Fruit fly (Drosophila melanogaster) whole organism, embryonic: ENCODE results near the gene SdhC.

ENCODE experiments used
- BEAF-32 ChIP-seq: fragments of 200-800 bp; sonication (Bioruptor generic); optimal IDR thresholded peaks from 3 replicates; lab custom pipeline; 2017; ENCODE audit warnings: missing biosample characterization, missing genetic modification characterization, mild to moderate bottlenecking, moderate library complexity, missing genetic modification reagents
- CG1024 ChIP-seq: fragments of 200-800 bp; sonication (Bioruptor generic); IDR thresholded peaks from 2 replicates; pipeline ENCODE4 v1.3.6; 2022; ENCODE audit warnings: missing biosample characterization, missing genetic modification characterization
- CG11247 ChIP-seq: fragments of 200-800 bp; sonication (Bioruptor generic); IDR thresholded peaks from 2 replicates; pipeline ENCODE4 v1.3.6; 2022; ENCODE audit warnings: missing biosample characterization, missing genetic modification characterization
- CG12659 ChIP-seq: fragments of 200-800 bp; sonication (Bioruptor generic); optimal IDR thresholded peaks from 3 replicates; lab custom pipeline; 2017; ENCODE audit warnings: mild to moderate bottlenecking, missing biosample characterization, missing genetic modification reagents, missing genetic modification characterization
- CG14710 ChIP-seq: fragments of 200-800 bp; sonication (Bioruptor generic); optimal IDR thresholded peaks from 3 replicates; lab custom pipeline; 2019; ENCODE audit warnings: missing biosample characterization, mild to moderate bottlenecking, missing genetic modification characterization, moderate library complexity
- CG1602 ChIP-seq: fragments of 200-800 bp; sonication (Bioruptor generic); optimal IDR thresholded peaks from 3 replicates; lab custom pipeline; 2016; ENCODE audit warnings: missing biosample characterization, missing genetic modification characterization
- CG17359 ChIP-seq: fragments of 200-800 bp; sonication (Bioruptor generic); optimal IDR thresholded peaks from 3 replicates; lab custom pipeline; 2018; ENCODE audit warnings: missing biosample characterization, mild to moderate bottlenecking, missing genetic modification characterization, moderate library complexity
- CG17385 ChIP-seq: fragments of 200-800 bp; sonication (Bioruptor generic); optimal IDR thresholded peaks from 3 replicates; lab custom pipeline; 2018; ENCODE audit warnings: missing biosample characterization, mild to moderate bottlenecking, missing genetic modification characterization
- CG2199 ChIP-seq: fragments of 200-800 bp; sonication (Bioruptor generic); IDR thresholded peaks from 3 replicates; pipeline ENCODE4 v1.3.6; 2022; ENCODE audit warnings: missing biosample characterization, missing genetic modification characterization
- CG2889 ChIP-seq: fragments of 200-800 bp; sonication (Bioruptor generic); IDR thresholded peaks from 3 replicates; pipeline ENCODE4 v1.3.6; 2022; ENCODE audit warnings: missing biosample characterization, missing genetic modification characterization
- CG33557 ChIP-seq: fragments of 200-800 bp; sonication (Bioruptor generic); optimal IDR thresholded peaks from 2 replicates; lab custom pipeline; 2019; ENCODE audit warnings: missing biosample characterization, mild to moderate bottlenecking, missing genetic modification characterization, moderate library complexity
- CG4617 ChIP-seq: fragments of 200-800 bp; sonication (Bioruptor generic); optimal IDR thresholded peaks from 3 replicates; lab custom pipeline; 2016; ENCODE audit warnings: missing biosample characterization, missing genetic modification characterization, borderline replicate concordance
- CG4707 ChIP-seq: fragments of 200-800 bp; sonication (Bioruptor generic); optimal IDR thresholded peaks from 2 replicates; lab custom pipeline; 2018; ENCODE audit warnings: missing biosample characterization, mild to moderate bottlenecking, missing genetic modification characterization, moderate library complexity
- CG4854 ChIP-seq: fragments of 200-800 bp; sonication (Bioruptor generic); optimal IDR thresholded peaks from 2 replicates; lab custom pipeline; 2016; ENCODE audit warnings: missing biosample characterization, missing genetic modification characterization, inconsistent platforms
- CG8359 ChIP-seq: fragments of 200-800 bp; sonication (Bioruptor generic); optimal IDR thresholded peaks from 2 replicates; lab custom pipeline; 2017; ENCODE audit warnings: missing biosample characterization, mild to moderate bottlenecking, missing genetic modification characterization, borderline replicate concordance
- CG8765 ChIP-seq: fragments of 200-800 bp; sonication (Bioruptor generic); IDR thresholded peaks from 2 replicates; pipeline ENCODE4 v1.3.6; 2022; ENCODE audit warnings: missing biosample characterization, missing genetic modification characterization
- CG9215 ChIP-seq: fragments of 200-800 bp; sonication (Bioruptor generic); IDR thresholded peaks from 2 replicates; pipeline ENCODE4 v1.3.6; 2022; ENCODE audit warnings: missing biosample characterization, missing genetic modification characterization
- CG9727 ChIP-seq: fragments of 200-800 bp; sonication (Bioruptor generic); optimal IDR thresholded peaks from 3 replicates; lab custom pipeline; 2017; ENCODE audit warnings: missing biosample characterization, mild to moderate bottlenecking, missing genetic modification characterization
- Dll ChIP-seq: fragments of 200-800 bp; sonication (Bioruptor generic); IDR thresholded peaks from 4 replicates; pipeline ENCODE4 v1.3.6; 2022; ENCODE audit warnings: missing biosample characterization, missing genetic modification characterization; ENCODE audit not compliant: partially characterized antibody
- Doc3 ChIP-seq: fragments of 200-800 bp; sonication (Bioruptor generic); IDR thresholded peaks from 3 replicates; pipeline ENCODE4 v1.3.6; 2022; ENCODE audit warnings: missing biosample characterization, missing genetic modification characterization; ENCODE audit not compliant: partially characterized antibody
- Ets65A ChIP-seq: fragments of 200-800 bp; sonication (Bioruptor generic); peaks from one replicate; lab custom pipeline; 2016; ENCODE audit warnings: missing biosample characterization, missing genetic modification characterization
- Fer1 ChIP-seq: fragments of 200-800 bp; sonication (Bioruptor generic); optimal IDR thresholded peaks from 2 replicates; lab custom pipeline; 2017; ENCODE audit warnings: missing biosample characterization, mild to moderate bottlenecking, missing genetic modification characterization
- HLHmδ ChIP-seq: fragments of 200-800 bp; sonication (Bioruptor generic); optimal IDR thresholded peaks from 2 replicates; lab custom pipeline; 2018; ENCODE audit warnings: missing biosample characterization, mild to moderate bottlenecking, missing genetic modification characterization, moderate library complexity
- HmgZ ChIP-seq: fragments of 200-800 bp; sonication (Bioruptor generic); optimal IDR thresholded peaks from 2 replicates; lab custom pipeline; 2018; ENCODE audit warnings: missing biosample characterization, mild to moderate bottlenecking, missing genetic modification characterization
- Lhr ChIP-seq: fragments of 200-800 bp; sonication (Bioruptor generic); optimal IDR thresholded peaks from 3 replicates; lab custom pipeline; 2017; ENCODE audit warnings: mild to moderate bottlenecking, missing biosample characterization, missing genetic modification reagents, missing genetic modification characterization
- MESR4 ChIP-seq: fragments of 200-800 bp; sonication (Bioruptor generic); optimal IDR thresholded peaks from 2 replicates; lab custom pipeline; 2018; ENCODE audit warnings: missing biosample characterization, mild to moderate bottlenecking, missing genetic modification characterization, moderate library complexity
- Max ChIP-seq: fragments of 200-800 bp; sonication (Bioruptor generic); optimal IDR thresholded peaks from 2 replicates; lab custom pipeline; 2016; ENCODE audit warnings: missing biosample characterization, mild to moderate bottlenecking, missing genetic modification characterization
- NK7.1 ChIP-seq: fragments of 200-800 bp; sonication (Bioruptor generic); optimal IDR thresholded peaks from 3 replicates; lab custom pipeline; 2016; ENCODE audit warnings: missing biosample characterization, missing genetic modification characterization
- Optix ChIP-seq: fragments of 200-800 bp; sonication (Bioruptor generic); IDR thresholded peaks from 3 replicates; pipeline ENCODE4 v1.3.6; 2022; ENCODE audit warnings: missing biosample characterization, missing genetic modification characterization
- Pdp1 ChIP-seq, 2 experiments: fragments of 200-800 bp; sonication (Bioruptor generic); optimal IDR thresholded peaks; 3 replicates each; lab custom pipeline; 2016; ENCODE audit warnings: missing biosample characterization in 2 of 2, missing genetic modification characterization in 2 of 2, mild to moderate bottlenecking in 1 of 2, moderate library complexity in 1 of 2
- Six4 ChIP-seq: fragments of 200-800 bp; sonication (Bioruptor generic); optimal IDR thresholded peaks from 2 replicates; lab custom pipeline; 2016; ENCODE audit warnings: missing biosample characterization, missing genetic modification characterization
- Sox100B ChIP-seq: fragments of 200-800 bp; sonication (Bioruptor generic); optimal IDR thresholded peaks from 3 replicates; lab custom pipeline; 2018; ENCODE audit warnings: missing biosample characterization, mild to moderate bottlenecking, missing genetic modification characterization
- Tbp ChIP-seq: fragments of >200 bp; optimal IDR thresholded peaks from 2 replicates; lab custom pipeline; 2018; ENCODE audit warnings: missing biosample characterization, missing genetic modification characterization
- amos ChIP-seq: fragments of 200-800 bp; sonication (Bioruptor generic); IDR thresholded peaks from 2 replicates; pipeline ENCODE4 v1.3.6; 2022; ENCODE audit warnings: missing biosample characterization, missing genetic modification characterization; ENCODE audit not compliant: partially characterized antibody
- az2 ChIP-seq: fragments of 200-800 bp; sonication (Bioruptor generic); optimal IDR thresholded peaks from 3 replicates; lab custom pipeline; 2016; ENCODE audit warnings: missing biosample characterization, missing genetic modification characterization
- crol ChIP-seq: fragments of 200-800 bp; sonication (Bioruptor generic); IDR thresholded peaks from 2 replicates; pipeline ENCODE4 v1.3.6; 2022; ENCODE audit warnings: missing biosample characterization, missing genetic modification characterization
- da ChIP-seq: fragments of 200-800 bp; sonication (Bioruptor generic); optimal IDR thresholded peaks from 2 replicates; lab custom pipeline; 2016; ENCODE audit warnings: missing biosample characterization, missing genetic modification characterization
- dpn ChIP-seq, 2 experiments: fragments of 200-800 bp; sonication (Bioruptor generic); optimal IDR thresholded peaks; 3 replicates each; lab custom pipeline; 2016; ENCODE audit warnings: missing biosample characterization in 2 of 2, missing genetic modification characterization in 2 of 2
- h ChIP-seq: fragments of >200 bp; optimal IDR thresholded peaks from 2 replicates; lab custom pipeline; 2017
- ken ChIP-seq: fragments of 200-800 bp; sonication (Bioruptor generic); IDR thresholded peaks from 3 replicates; pipeline ENCODE4 v1.3.6; 2022; ENCODE audit warnings: missing biosample characterization, missing genetic modification characterization
- mld ChIP-seq: fragments of 200-800 bp; sonication (Bioruptor generic); IDR thresholded peaks from 3 replicates; pipeline ENCODE4 v1.3.6; 2022; ENCODE audit warnings: missing biosample characterization, missing genetic modification characterization; ENCODE audit not compliant: partially characterized antibody
- pfk ChIP-seq: fragments of 200-800 bp; sonication (Bioruptor generic); optimal IDR thresholded peaks from 2 replicates; lab custom pipeline; 2018; ENCODE audit warnings: missing biosample characterization, mild to moderate bottlenecking, missing genetic modification characterization, moderate library complexity
- prd ChIP-seq, 3 experiments: fragments of >200 bp in 2 of 3; fragments of 200-800 bp in 1 of 3; sonication (Bioruptor generic) in 1 of 3; optimal IDR thresholded peaks in 2 of 3; IDR thresholded peaks in 1 of 3; 2 replicates in 2 of 3; 3 replicates in 1 of 3; pipeline versions ENCODE4 v1.3.6 to Lab custom; 2017 to 2022; ENCODE audit warnings: missing biosample characterization in 1 of 3, missing genetic modification characterization in 1 of 3
- row ChIP-seq: fragments of 200-800 bp; sonication (Bioruptor generic); IDR thresholded peaks from 3 replicates; pipeline ENCODE4 v1.3.6; 2022; ENCODE audit warnings: missing biosample characterization, missing genetic modification characterization
- sna ChIP-seq: fragments of 200-800 bp; sonication (Bioruptor generic); IDR thresholded peaks from 2 replicates; pipeline ENCODE4 v1.3.6; 2022; ENCODE audit warnings: missing biosample characterization, missing genetic modification characterization; ENCODE audit not compliant: partially characterized antibody
- sug ChIP-seq: fragments of 200-800 bp; optimal IDR thresholded peaks from 2 replicates; lab custom pipeline; 2019; ENCODE audit warnings: missing biosample characterization, mild to moderate bottlenecking, missing genetic modification characterization, moderate library complexity
- zen ChIP-seq: fragments of 200-800 bp; sonication (Bioruptor generic); optimal IDR thresholded peaks from 3 replicates; lab custom pipeline; 2018; ENCODE audit warnings: missing biosample characterization, mild to moderate bottlenecking, missing genetic modification characterization, moderate library complexity
- zen2 ChIP-seq: fragments of 200-800 bp; sonication (Bioruptor generic); IDR thresholded peaks from 3 replicates; pipeline ENCODE4 v1.3.6; 2022; ENCODE audit warnings: missing biosample characterization, missing genetic modification characterization; ENCODE audit not compliant: partially characterized antibody

SdhC gene

dm6 chr3R:11237598-11237997 lies 27.9 kb upstream of the SdhC start, which contains the start of gene CG31388 (continued):
- TF ChIP-seq Max (GFP tag; lab: Kevin White, UChicago), result no peak
- TF ChIP-seq sug (tag; lab: Kevin White, UChicago), result peak; percentile 96
- TF ChIP-seq az2 (GFP tag; lab: Kevin White, UChicago), result no peak
- TF ChIP-seq Sox100B (GFP tag; lab: Kevin White, UChicago), result no peak
- no peak for TF ChIP-seq NK7.1 (GFP tag; lab: Kevin White, UChicago)
- peak; percentile 95 for TF ChIP-seq CG14710 (tag; lab: Kevin White, UChicago)
- TF ChIP-seq CG2199, result no peak
- TF ChIP-seq Ets65A, result no peak
- no peak for TF ChIP-seq prd (optimal IDR thresholded peaks at IDR 0.05; lab: Kevin White, UChicago)
- no peak for TF ChIP-seq prd (GFP tag; IDR thresholded peaks at IDR 0.05; lab: Robert Waterston, UW)
- TF ChIP-seq h (lab: Kevin White, UChicago), result no peak
- no peak for TF ChIP-seq CG2889 (GFP tag; lab: Robert Waterston, UW)
- TF ChIP-seq Pdp1 (GFP tag; optimal IDR thresholded peaks at IDR 0.05; lab: Kevin White, UChicago), result peak in 1 of 2 experiments; percentile 9
- TF ChIP-seq HLHmδ, result no peak
- no peak for TF ChIP-seq CG11247 (GFP tag; lab: Robert Waterston, UW)
- no peak for TF ChIP-seq Tbp (GFP tag; lab: Kevin White, UChicago)
- TF ChIP-seq Optix (GFP tag; lab: Robert Waterston, UW), result no peak
- no peak for TF ChIP-seq crol (GFP tag; lab: Robert Waterston, UW)
- no peak for TF ChIP-seq Six4 (GFP tag; lab: Kevin White, UChicago)
- no peak for TF ChIP-seq CG8359 (GFP tag; lab: Kevin White, UChicago)
- TF ChIP-seq, all 482 proteins: peak for 26

dm6 chr3R:11236041-11236440 lies 26.4 kb upstream of the SdhC start, which contains the start of gene CG31441:
CG31441 (plus strand) TSS chr3R:11236286.
- TF ChIP-seq Fer1, result peak; percentile 2
- TF ChIP-seq dpn (GFP tag; optimal IDR thresholded peaks at IDR 0.05; lab: Kevin White, UChicago), result no peak
- no peak for TF ChIP-seq CG4854
- no peak for TF ChIP-seq mld (GFP tag; lab: Robert Waterston, UW)
- no peak for TF ChIP-seq CG9215 (GFP tag; lab: Robert Waterston, UW)
- peak; percentile 66; the same call in 2 of the 4 replicates for TF ChIP-seq Dll (GFP tag; lab: Robert Waterston, UW)
- TF ChIP-seq CG17359, result peak; percentile 22
- peak; percentile 65 for TF ChIP-seq BEAF-32 (GFP tag; lab: Kevin White, UChicago)
- peak; percentile 6 for TF ChIP-seq Lhr (GFP tag; lab: Kevin White, UChicago)
- TF ChIP-seq pfk (GFP tag; lab: Kevin White, UChicago), result peak; percentile 19
- TF ChIP-seq CG9727, result no peak
- TF ChIP-seq ken (GFP tag; lab: Robert Waterston, UW), result no peak
- peak; percentile 38 for TF ChIP-seq HmgZ (tag; lab: Kevin White, UChicago)
- TF ChIP-seq zen2 (GFP tag; lab: Robert Waterston, UW), result no peak; the same call in 2 of the 3 replicates
- TF ChIP-seq CG1602 (GFP tag; lab: Kevin White, UChicago), result no peak
- no peak for TF ChIP-seq NK7.1 (GFP tag; lab: Kevin White, UChicago)
- peak; percentile 18 for TF ChIP-seq MESR4 (GFP tag; lab: Kevin White, UChicago)
- TF ChIP-seq CG4617 (GFP tag; lab: Kevin White, UChicago), result peak; percentile 37
- TF ChIP-seq CG4707 (GFP tag; lab: Kevin White, UChicago), result no peak
- no peak for TF ChIP-seq CG1024 (GFP tag; lab: Robert Waterston, UW)
- TF ChIP-seq da (GFP tag; lab: Kevin White, UChicago), result no peak
- peak; percentile 7 for TF ChIP-seq CG12659
- 0 out of 3 replicates have a peak, but pooled peaks have one; percentile 12 for TF ChIP-seq row
- no peak for TF ChIP-seq CG33557 (GFP tag; lab: Kevin White, UChicago)
- peak; percentile 56; the same call in 1 of the 3 replicates for TF ChIP-seq Doc3 (GFP tag; lab: Robert Waterston, UW)
- 0 out of 2 replicates have a peak, but pooled peaks have one; percentile 50 for TF ChIP-seq sna (GFP tag; lab: Robert Waterston, UW)
- TF ChIP-seq amos, result peak; percentile 32; the same call in 1 of the 2 replicates
- TF ChIP-seq CG17385, result peak; percentile 52
- peak; percentile 99 for TF ChIP-seq CG14710 (tag; lab: Kevin White, UChicago)
- peak; percentile 30 for TF ChIP-seq zen
- TF ChIP-seq CG8765 (GFP tag; lab: Robert Waterston, UW), result no peak
